Worm (Caenorhabditis elegans) whole organism, L1 larva: Measurements from ENCODE around the gene C38H2.2.

Experiments
- dpl-1 ChIP-seq, 3 experiments: fragments of 150-350 bp in 2 of 3; sonication (generic microtip) in 1 of 3; optimal IDR thresholded peaks; 2 replicates each; lab custom pipeline; 2014 to 2017; ENCODE audit warnings: missing biosample characterization in 3 of 3, missing genetic modification characterization in 3 of 3, missing genetic modification reagents in 3 of 3
- lin-13 ChIP-seq: fragments of 150-350 bp; optimal IDR thresholded peaks from 2 replicates; lab custom pipeline; 2014; ENCODE audit warnings: missing biosample characterization, missing genetic modification reagents, missing genetic modification characterization
- lin-39 ChIP-seq: fragments of 150-350 bp; optimal IDR thresholded peaks from 2 replicates; lab custom pipeline; 2014; ENCODE audit warnings: missing biosample characterization, missing genetic modification reagents, missing genetic modification characterization
- lsy-2 ChIP-seq, 2 experiments: fragments of 150-350 bp; optimal IDR thresholded peaks; 2 replicates each; lab custom pipeline; 2014; ENCODE audit warnings: missing biosample characterization in 2 of 2, missing genetic modification characterization in 2 of 2
- mdl-1 ChIP-seq, 2 experiments: fragments of 150-350 bp; optimal IDR thresholded peaks; 2 replicates each; lab custom pipeline; 2014 to 2017; ENCODE audit warnings: missing biosample characterization in 2 of 2, missing genetic modification characterization in 2 of 2, inconsistent platforms in 1 of 2
- nhr-12 ChIP-seq: sonication (generic microtip); optimal IDR thresholded peaks from 2 replicates; lab custom pipeline; 2017; ENCODE audit warnings: missing biosample characterization, missing genetic modification characterization
- nhr-28 ChIP-seq: fragments of 150-350 bp; optimal IDR thresholded peaks from 2 replicates; lab custom pipeline; 2014; ENCODE audit warnings: missing biosample characterization, missing genetic modification characterization
- unc-130 ChIP-seq: fragments of 150-350 bp; optimal IDR thresholded peaks from 2 replicates; lab custom pipeline; 2017; ENCODE audit warnings: missing biosample characterization, missing genetic modification characterization, inconsistent platforms
- ztf-4 ChIP-seq: fragments of 150-350 bp; optimal IDR thresholded peaks from 2 replicates; lab custom pipeline; 2014; ENCODE audit warnings: missing biosample characterization, missing genetic modification characterization

DNA sequence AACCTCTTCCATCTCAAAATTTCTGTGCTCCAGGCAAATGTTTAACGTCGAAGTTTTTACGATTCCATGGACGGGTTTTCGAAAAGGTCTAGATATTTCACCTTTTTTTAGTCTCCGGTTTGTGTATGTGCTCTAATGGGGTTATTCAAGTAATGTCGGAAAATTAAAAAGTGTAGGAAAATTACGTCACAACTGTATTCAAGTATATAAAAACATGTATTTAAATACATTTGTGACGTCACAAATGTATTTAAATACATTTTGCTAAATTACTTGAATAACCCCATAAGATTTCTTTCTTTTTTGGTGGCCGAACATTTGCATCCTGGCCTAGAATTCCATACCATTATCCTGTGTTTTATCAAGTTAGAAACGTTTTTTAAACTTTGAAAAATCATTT lies 20.1 kb upstream of the C38H2.2 start:
- TF ChIP-seq lin-13 (GFP tag; lab: Kevin White, UChicago) (no peak), lsy-2 (tag; optimal IDR thresholded peaks at IDR 0.05; lab: Kevin White, UChicago) (no peak), nhr-12 (tag; lab: Kevin White, UChicago) (no peak), unc-130 (no peak), dpl-1 (GFP tag; optimal IDR thresholded peaks at IDR 0.05; lab: Kevin White, UChicago) (no peak), nhr-28 (tag; lab: Kevin White, UChicago) (no peak), ztf-4 (tag; lab: Kevin White, UChicago) (no peak), lin-39 (tag; lab: Kevin White, UChicago) (no peak), mdl-1 (tag; optimal IDR thresholded peaks at IDR 0.05; lab: Kevin White, UChicago) (no peak)
